Worm (Caenorhabditis elegans) whole organism, L1 larva: ENCODE results near the gene W09D10.4.

ENCODE experiments used
- ceh-88 ChIP-seq: fragments of 200-800 bp; sonication (Bioruptor generic); IDR thresholded peaks from 2 replicates; pipeline ENCODE4 v1.3.6; 2022; ENCODE audit warnings: missing genetic modification characterization, missing compliant biosample characterization
- lir-3 ChIP-seq: sonication (generic microtip); optimal IDR thresholded peaks from 2 replicates; lab custom pipeline; 2016; ENCODE audit warnings: mild to moderate bottlenecking, missing genetic modification characterization, moderate library complexity, missing compliant biosample characterization; ENCODE audit not compliant: poor library complexity
- nhr-11 ChIP-seq: fragments of 150-350 bp; optimal IDR thresholded peaks from 2 replicates; lab custom pipeline; 2014; ENCODE audit warnings: missing biosample characterization, missing genetic modification characterization
- nhr-12 ChIP-seq: sonication (generic microtip); optimal IDR thresholded peaks from 2 replicates; lab custom pipeline; 2017; ENCODE audit warnings: missing biosample characterization, missing genetic modification characterization
- nhr-71 ChIP-seq: sonication (generic microtip); optimal IDR thresholded peaks from 2 replicates; lab custom pipeline; 2016; ENCODE audit warnings: mild to moderate bottlenecking, missing genetic modification characterization, moderate library complexity, missing compliant biosample characterization
- pag-3 ChIP-seq: sonication (generic microtip); optimal IDR thresholded peaks from 2 replicates; lab custom pipeline; 2017; ENCODE audit warnings: missing genetic modification characterization, mild to moderate bottlenecking, missing compliant biosample characterization, antibody characterized with exemption, borderline replicate concordance; ENCODE audit not compliant: insufficient read depth

DNA sequence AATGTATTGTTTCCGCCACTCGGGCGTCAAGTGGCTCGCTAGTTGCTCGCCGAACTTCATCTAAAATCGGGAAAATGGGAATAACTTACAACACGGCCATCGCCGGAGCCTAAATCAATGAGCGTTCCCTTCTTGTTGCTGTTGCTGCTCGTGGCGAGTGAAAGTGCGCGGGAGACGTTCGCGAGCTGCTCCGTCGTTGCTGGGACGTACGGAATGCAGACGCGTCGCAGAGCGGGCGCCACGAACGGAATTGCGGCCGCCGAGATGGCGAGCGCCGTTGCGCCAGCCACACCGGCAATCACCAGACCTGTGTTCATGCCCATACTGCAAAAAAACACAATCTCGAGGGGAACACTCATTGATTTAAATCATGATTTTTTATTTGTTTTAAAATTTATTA lies 9.5 kb downstream of the W09D10.4 start:
- TF ChIP-seq lir-3 (no peak), nhr-11 (no peak), nhr-71 (tag; lab: Kevin White, UChicago) (no peak), pag-3 (tag; lab: Kevin White, UChicago) (no peak), ceh-88 (no peak), nhr-12 (no peak)
